Fruit fly (Drosophila melanogaster): ENCODE data around the gene natalisin.

Gene natalisin

dm6 chr3R:14389258-14389657 is 29.1 kb upstream of the natalisin start:
- TF ChIP-seq h (GFP tag; optimal IDR thresholded peaks at IDR 0.05) = peak; percentile 39
- peak in 1 of 2 experiments; percentile 8 for TF ChIP-seq foxo (GFP tag; optimal IDR thresholded peaks at IDR 0.05)
- TF ChIP-seq GATAd (GFP tag; optimal IDR thresholded peaks at IDR 0.05) = no peak
- no peak for TF ChIP-seq sage (GFP tag; optimal IDR thresholded peaks at IDR 0.05)
- TF ChIP-seq ey (GFP tag; optimal IDR thresholded peaks at IDR 0.05) = peak; percentile 5
- TF ChIP-seq HLH106 (tag; optimal IDR thresholded peaks at IDR 0.05) = peak; percentile 21
- peak; percentile 21 for TF ChIP-seq OdsH (GFP tag; optimal IDR thresholded peaks at IDR 0.05)

- TF ChIP-seq Rel (GFP tag; optimal IDR thresholded peaks at IDR 0.05) = no peak
- TF ChIP-seq Rel (tag; optimal IDR thresholded peaks at IDR 0.05) = no peak
- no peak for TF ChIP-seq tai (GFP tag; optimal IDR thresholded peaks at IDR 0.05)
- TF ChIP-seq sv (GFP tag; optimal IDR thresholded peaks at IDR 0.05) = no peak
- TF ChIP-seq h (GFP tag; optimal IDR thresholded peaks at IDR 0.05) = peak; percentile 9
Observed at dm6 chr3R:14390465-14390864, 27.9 kb upstream of the natalisin start.

dm6 chr3R:14391281-14391680 is 27.1 kb upstream of the natalisin start:
- TF ChIP-seq CG32264 (GFP tag; optimal IDR thresholded peaks at IDR 0.05) (no peak), brk (GFP tag; optimal IDR thresholded peaks at IDR 0.05) (peak; percentile 32), dsf (GFP tag; optimal IDR thresholded peaks at IDR 0.05; ENCODE audit: borderline replicate concordance) (no peak), N (GFP tag; optimal IDR thresholded peaks at IDR 0.05) (no peak), foxo (GFP tag; optimal IDR thresholded peaks at IDR 0.05) (peak in 1 of 2 experiments; percentile 86), dmrt93B (GFP tag; optimal IDR thresholded peaks at IDR 0.05) (peak; percentile 79), br (GFP tag; optimal IDR thresholded peaks at IDR 0.05) (peak; percentile 73), tai (GFP tag; optimal IDR thresholded peaks at IDR 0.05) (peak; percentile 79), ey (GFP tag; optimal IDR thresholded peaks at IDR 0.05) (peak; percentile 52), Jra (GFP tag; optimal IDR thresholded peaks at IDR 0.05) (no peak), CG9705 (GFP tag; optimal IDR thresholded peaks at IDR 0.05) (peak; percentile 83), lola (GFP tag; optimal IDR thresholded peaks at IDR 0.05) (no peak), Hr78 (GFP tag; optimal IDR thresholded peaks at IDR 0.05) (no peak), jim (GFP tag; optimal IDR thresholded peaks at IDR 0.05) (no peak), h (GFP tag; optimal IDR thresholded peaks at IDR 0.05) (peak; percentile 91), Rel (GFP tag; optimal IDR thresholded peaks at IDR 0.05) (no peak), Rel (tag; optimal IDR thresholded peaks at IDR 0.05) (peak; percentile 29), sage (GFP tag; optimal IDR thresholded peaks at IDR 0.05) (peak; percentile 53), Sp1 (GFP tag; optimal IDR thresholded peaks at IDR 0.05) (peak; percentile 46), psq (GFP tag; optimal IDR thresholded peaks at IDR 0.05) (peak; percentile 33), CrebA (GFP tag; optimal IDR thresholded peaks at IDR 0.05; ENCODE audit: borderline replicate concordance) (no peak), Dif (GFP tag; optimal IDR thresholded peaks at IDR 0.05; ENCODE audit: partially characterized antibody) (no peak), GATAd (GFP tag; optimal IDR thresholded peaks at IDR 0.05) (peak; percentile 22), sv (GFP tag; optimal IDR thresholded peaks at IDR 0.05) (no peak), dl (GFP tag; optimal IDR thresholded peaks at IDR 0.05; ENCODE audit: insufficient read depth in 1 of 2, partially characterized antibody in 2 of 2) (no peak), Dfd (GFP tag; optimal IDR thresholded peaks at IDR 0.05) (no peak), woc (GFP tag; optimal IDR thresholded peaks at IDR 0.05) (no peak), Hr83 (GFP tag; optimal IDR thresholded peaks at IDR 0.05; ENCODE audit: poor library complexity, severe bottlenecking) (peak; percentile 77), Abd-B (GFP tag; optimal IDR thresholded peaks at IDR 0.05) (no peak), Mio (GFP tag; optimal IDR thresholded peaks at IDR 0.05) (no peak), pan (optimal IDR thresholded peaks at IDR 0.05) (no peak), Hnf4 (GFP tag; optimal IDR thresholded peaks at IDR 0.05) (peak; percentile 62), Myc (optimal IDR thresholded peaks at IDR 0.05) (peak; percentile 94), fru (GFP tag; optimal IDR thresholded peaks at IDR 0.05) (peak; percentile 82), usp (GFP tag; optimal IDR thresholded peaks at IDR 0.05) (no peak), rgr (GFP tag; optimal IDR thresholded peaks at IDR 0.05) (peak; percentile 67), Vsx2 (GFP tag; optimal IDR thresholded peaks at IDR 0.05; ENCODE audit: partially characterized antibody) (no peak), HLH106 (tag; optimal IDR thresholded peaks at IDR 0.05) (peak; percentile 82), OdsH (GFP tag; optimal IDR thresholded peaks at IDR 0.05) (peak; percentile 72)
